Worm (Caenorhabditis elegans): ENCODE data around the gene C45G9.10.

- TF ChIP-seq K09A11.1 (tag; optimal IDR thresholded peaks at IDR 0.05; ENCODE audit: insufficient read depth) (no peak), pqm-1 (tag; optimal IDR thresholded peaks at IDR 0.05) (no peak), ceh-31 (tag; optimal IDR thresholded peaks at IDR 0.05) (no peak), unc-86 (tag; optimal IDR thresholded peaks at IDR 0.05) (no peak), rnt-1 (tag; optimal IDR thresholded peaks at IDR 0.05) (no peak), unc-3 (GFP tag; conservative IDR thresholded peaks at IDR 0.05) (no peak), unc-3 (tag; optimal IDR thresholded peaks at IDR 0.05) (no peak)
Measured at ce11 chrIII:5012460-5012859, 49.2 kb downstream of the C45G9.10 start.

Data from whole organism, late embryonic.